Worm (Caenorhabditis elegans): ENCODE results near the gene F35G2.5.
A peak's percentile ranks its signal among the peaks of the same experiment; 100 is the strongest.

Gene F35G2.5

ce11 chrIV:12265877-12266276, 46.5 kb downstream of the F35G2.5 start:
- no peak for TF ChIP-seq lin-40 (tag; optimal IDR thresholded peaks at IDR 0.05)
- TF ChIP-seq lsy-27 (tag; optimal IDR thresholded peaks at IDR 0.05; ENCODE audit: borderline replicate concordance, insufficient read depth) = no peak
- no peak for TF ChIP-seq snpc-4 (GFP tag; optimal IDR thresholded peaks at IDR 0.05)
- TF ChIP-seq snpc-4 (tag; optimal IDR thresholded peaks at IDR 0.05) = no peak
- TF ChIP-seq die-1 (tag; optimal IDR thresholded peaks at IDR 0.05) = no peak
- TF ChIP-seq lag-1 (GFP tag; IDR thresholded peaks at IDR 0.05) = no peak
- no peak for TF ChIP-seq snpc-1.3 (tag; optimal IDR thresholded peaks at IDR 0.05; ENCODE audit: insufficient read depth)
- TF ChIP-seq madf-10 (tag; optimal IDR thresholded peaks at IDR 0.05) = no peak
- no peak for TF ChIP-seq ztf-25 (GFP tag; IDR thresholded peaks at IDR 0.05)
- no peak for TF ChIP-seq zim-3 (tag; optimal IDR thresholded peaks at IDR 0.05)
- no peak for TF ChIP-seq ekl-4 (GFP tag; IDR thresholded peaks at IDR 0.05)
- no peak for TF ChIP-seq ceh-79 (tag; optimal IDR thresholded peaks at IDR 0.05)
- TF ChIP-seq madf-3 (GFP tag; IDR thresholded peaks at IDR 0.05) = no peak
- TF ChIP-seq rec-8 (tag; optimal IDR thresholded peaks at IDR 0.05) = no peak
- TF ChIP-seq lin-35 (GFP tag; optimal IDR thresholded peaks at IDR 0.05) = no peak
- TF ChIP-seq lin-54 (GFP tag; optimal IDR thresholded peaks at IDR 0.05) = no peak
- TF ChIP-seq snpc-1.1 (tag; optimal IDR thresholded peaks at IDR 0.05; ENCODE audit: insufficient read depth) = no peak

ce11 chrIV:12268272-12269045, 49.0 kb downstream of the F35G2.5 start, which contains the start of the genes ppm-1.H and rpl-34:
Gene ppm-1.H (minus strand): TSS chrIV:12268322.
Gene rpl-34 (plus strand): TSS chrIV:12268995.
- TF ChIP-seq lsl-1 (GFP tag; optimal IDR thresholded peaks at IDR 0.05) (peak; percentile 76), ztf-3 (GFP tag; optimal IDR thresholded peaks at IDR 0.05) (no peak), sptf-2 (GFP tag; optimal IDR thresholded peaks at IDR 0.05) (no peak), F49E8.2 (tag; optimal IDR thresholded peaks at IDR 0.05; ENCODE audit: insufficient read depth) (peak; percentile 8), snpc-4 (GFP tag; optimal IDR thresholded peaks at IDR 0.05) (no peak), snpc-4 (tag; optimal IDR thresholded peaks at IDR 0.05) (peak in 3 of 4 experiments; percentile 7 to 48 (median 29)), cebp-1 (GFP tag; IDR thresholded peaks at IDR 0.05) (no peak), cebp-1 (tag; optimal IDR thresholded peaks at IDR 0.05) (no peak), F23B12.7 (tag; optimal IDR thresholded peaks at IDR 0.05; ENCODE audit: insufficient read depth) (peak; percentile 64), lin-35 (GFP tag; optimal IDR thresholded peaks at IDR 0.05) (peak in 1 of 3 experiments; percentile 46), hmg-1.2 (GFP tag; IDR thresholded peaks at IDR 0.05) (peak; percentile 10; the same call in 1 of the 2 replicates), rcor-1 (GFP tag; IDR thresholded peaks at IDR 0.05) (no peak), nhr-179 (tag; optimal IDR thresholded peaks at IDR 0.05) (no peak), attf-5 (GFP tag; optimal IDR thresholded peaks at IDR 0.05) (peak; percentile 43), dpl-1 (GFP tag; optimal IDR thresholded peaks at IDR 0.05) (no peak), aptf-2 (GFP tag; conservative IDR thresholded peaks at IDR 0.05) (no peak), efl-1 (GFP tag; optimal IDR thresholded peaks at IDR 0.05) (peak; percentile 39), K11D2.4 (GFP tag; IDR thresholded peaks at IDR 0.05) (0 out of 2 replicates have a peak, but pooled peaks have one; percentile 18), lsy-27 (tag; optimal IDR thresholded peaks at IDR 0.05; ENCODE audit: borderline replicate concordance, insufficient read depth) (no peak), madf-3 (GFP tag; IDR thresholded peaks at IDR 0.05) (no peak), attf-3 (GFP tag; conservative IDR thresholded peaks at IDR 0.05) (peak; percentile 40; the same call in 1 of the 2 replicates), unc-130 (GFP tag; optimal IDR thresholded peaks at IDR 0.05) (no peak), F33H1.4 (GFP tag; IDR thresholded peaks at IDR 0.05) (peak; percentile 74), ceh-27 (GFP tag; optimal IDR thresholded peaks at IDR 0.05) (peak; percentile 8), attf-6 (GFP tag; IDR thresholded peaks at IDR 0.05) (no peak), D2030.7 (GFP tag; IDR thresholded peaks at IDR 0.05) (no peak; the same call in 1 of the 2 replicates), snpc-3.4 (tag; optimal IDR thresholded peaks at IDR 0.05) (peak; percentile 59)

Measured in whole organism, young adult.